Fruit fly (Drosophila melanogaster): ENCODE results near the gene emei.

dm6 chr3L:11069764-11070163 lies 39.7 kb upstream of the emei start, which contains the start of gene CG6310:
- TF ChIP-seq CG12071 (GFP tag; optimal IDR thresholded peaks at IDR 0.05) (no peak), twi (tag; optimal IDR thresholded peaks at IDR 0.05) (no peak), stc (GFP tag; IDR thresholded peaks at IDR 0.05) (no peak)
